Fruit fly (Drosophila melanogaster) whole organism, embryonic: ENCODE measurements around the gene SKIP.

Experiments
- CG10209 ChIP-seq: fragments of 200-800 bp; sonication (Bioruptor generic); optimal IDR thresholded peaks from 3 replicates; lab custom pipeline; 2017; ENCODE audit warnings: missing biosample characterization, mild to moderate bottlenecking, missing genetic modification characterization, missing genetic modification reagents
- CG10321 ChIP-seq: fragments of 200-800 bp; sonication (Bioruptor generic); IDR thresholded peaks from 2 replicates; pipeline ENCODE4 v1.3.6; 2022; ENCODE audit warnings: missing biosample characterization, missing genetic modification characterization
- CG11247 ChIP-seq: fragments of 200-800 bp; sonication (Bioruptor generic); IDR thresholded peaks from 2 replicates; pipeline ENCODE4 v1.3.6; 2022; ENCODE audit warnings: missing biosample characterization, missing genetic modification characterization
- CG11695 ChIP-seq: fragments of 200-800 bp; sonication (Bioruptor generic); IDR thresholded peaks from 3 replicates; pipeline ENCODE4 v1.3.6; 2022; ENCODE audit warnings: missing biosample characterization, missing genetic modification characterization
- CG12071 ChIP-seq: fragments of 200-800 bp; sonication (Bioruptor generic); optimal IDR thresholded peaks from 3 replicates; lab custom pipeline; 2018; ENCODE audit warnings: missing biosample characterization, mild to moderate bottlenecking, missing genetic modification characterization
- CG15073 ChIP-seq: fragments of 200-800 bp; sonication (Bioruptor generic); optimal IDR thresholded peaks from 2 replicates; lab custom pipeline; 2016; ENCODE audit warnings: missing biosample characterization, missing genetic modification characterization
- CG17186 ChIP-seq: fragments of 200-800 bp; sonication (Bioruptor generic); optimal IDR thresholded peaks from 3 replicates; lab custom pipeline; 2017; ENCODE audit warnings: missing biosample characterization, missing genetic modification reagents, missing genetic modification characterization
- CG17802 ChIP-seq: fragments of 200-800 bp; sonication (Bioruptor generic); optimal IDR thresholded peaks from 2 replicates; lab custom pipeline; 2018; ENCODE audit warnings: missing biosample characterization, mild to moderate bottlenecking, missing genetic modification characterization, moderate library complexity
- CG1832 ChIP-seq: fragments of 200-800 bp; sonication (Bioruptor generic); optimal IDR thresholded peaks from 2 replicates; lab custom pipeline; 2017; ENCODE audit warnings: missing biosample characterization, mild to moderate bottlenecking, missing genetic modification characterization, inconsistent platforms
- CG31365 ChIP-seq: fragments of 200-800 bp; sonication (Bioruptor generic); optimal IDR thresholded peaks from 2 replicates; lab custom pipeline; 2018; ENCODE audit warnings: missing biosample characterization, mild to moderate bottlenecking, missing genetic modification characterization
- CG3726 ChIP-seq: fragments of 200-800 bp; sonication (Bioruptor generic); IDR thresholded peaks from 3 replicates; pipeline ENCODE4, ENCODE4 v1.3.6; 2022; ENCODE audit warnings: missing biosample characterization, missing genetic modification characterization
- CG4360 ChIP-seq: fragments of 200-800 bp; sonication (Bioruptor generic); IDR thresholded peaks from 2 replicates; pipeline ENCODE4 v1.3.6; 2022; ENCODE audit warnings: missing biosample characterization, missing genetic modification characterization
- CG4424 ChIP-seq: fragments of 200-800 bp; sonication (Bioruptor generic); optimal IDR thresholded peaks from 3 replicates; lab custom pipeline; 2016; ENCODE audit warnings: missing biosample characterization, missing genetic modification characterization
- CG4617 ChIP-seq: fragments of 200-800 bp; sonication (Bioruptor generic); optimal IDR thresholded peaks from 3 replicates; lab custom pipeline; 2016; ENCODE audit warnings: missing biosample characterization, missing genetic modification characterization, borderline replicate concordance
- CG6854 ChIP-seq: fragments of 200-800 bp; sonication (Bioruptor generic); optimal IDR thresholded peaks from 3 replicates; lab custom pipeline; 2017; ENCODE audit warnings: missing biosample characterization, mild to moderate bottlenecking, missing genetic modification characterization
- CG7357 ChIP-seq: fragments of 200-800 bp; sonication (Bioruptor generic); IDR thresholded peaks from 3 replicates; pipeline ENCODE4 v1.3.6; 2022; ENCODE audit warnings: missing biosample characterization, missing genetic modification characterization
- CG8290 ChIP-seq, 3 experiments: fragments of 200-800 bp; sonication (Bioruptor generic); optimal IDR thresholded peaks; 2 replicates each; lab custom pipeline; 2016 to 2019; ENCODE audit warnings: missing biosample characterization in 3 of 3, missing genetic modification characterization in 3 of 3, mild to moderate bottlenecking in 2 of 3, moderate library complexity in 1 of 3
- Drgx ChIP-seq: fragments of 200-800 bp; sonication (Bioruptor generic); IDR thresholded peaks from 2 replicates; pipeline ENCODE4 v1.3.6; 2022; ENCODE audit warnings: missing biosample characterization, missing genetic modification characterization
- Fer2 ChIP-seq: fragments of 200-800 bp; sonication (Bioruptor generic); optimal IDR thresholded peaks from 2 replicates; lab custom pipeline; 2018; ENCODE audit warnings: missing biosample characterization, mild to moderate bottlenecking, missing genetic modification characterization, moderate library complexity
- Hr51 ChIP-seq, 2 experiments: fragments of 200-800 bp; sonication (Bioruptor generic); optimal IDR thresholded peaks; 2 replicates in 1 of 2; 3 replicates in 1 of 2; lab custom pipeline; 2016 to 2018; ENCODE audit warnings: missing biosample characterization in 2 of 2, missing genetic modification characterization in 2 of 2, mild to moderate bottlenecking in 1 of 2, moderate library complexity in 1 of 2
- Lhr ChIP-seq: fragments of 200-800 bp; sonication (Bioruptor generic); optimal IDR thresholded peaks from 3 replicates; lab custom pipeline; 2017; ENCODE audit warnings: mild to moderate bottlenecking, missing biosample characterization, missing genetic modification reagents, missing genetic modification characterization
- NC2α ChIP-seq: fragments of 200-800 bp; sonication (Bioruptor generic); optimal IDR thresholded peaks from 2 replicates; lab custom pipeline; 2016; ENCODE audit warnings: missing biosample characterization, missing genetic modification characterization
- Nf-YC ChIP-seq: fragments of 200-800 bp; optimal IDR thresholded peaks from 3 replicates; lab custom pipeline; 2019; ENCODE audit warnings: missing biosample characterization, mild to moderate bottlenecking, missing genetic modification characterization, moderate library complexity
- PHDP ChIP-seq: fragments of 200-800 bp; sonication (Bioruptor generic); optimal IDR thresholded peaks from 3 replicates; lab custom pipeline; 2018; ENCODE audit warnings: missing biosample characterization, mild to moderate bottlenecking, missing genetic modification characterization, moderate library complexity
- Sry-δ ChIP-seq: fragments of 200-800 bp; sonication (Bioruptor generic); optimal IDR thresholded peaks from 2 replicates; lab custom pipeline; 2016; ENCODE audit warnings: missing biosample characterization, missing genetic modification characterization
- abd-A ChIP-seq: fragments of 200-800 bp; sonication (Bioruptor generic); optimal IDR thresholded peaks from 3 replicates; lab custom pipeline; 2019; ENCODE audit warnings: missing biosample characterization, mild to moderate bottlenecking, missing genetic modification characterization, moderate library complexity
- amos ChIP-seq: fragments of 200-800 bp; sonication (Bioruptor generic); IDR thresholded peaks from 2 replicates; pipeline ENCODE4 v1.3.6; 2022; ENCODE audit warnings: missing biosample characterization, missing genetic modification characterization; ENCODE audit not compliant: partially characterized antibody
- bab2 ChIP-seq: fragments of 200-800 bp; sonication (Bioruptor generic); optimal IDR thresholded peaks from 2 replicates; lab custom pipeline; 2016; ENCODE audit warnings: missing biosample characterization, missing genetic modification characterization
- bsh ChIP-seq, 2 experiments: fragments of 200-800 bp; sonication (Bioruptor generic); optimal IDR thresholded peaks; 2 replicates each; lab custom pipeline; 2017 to 2018; ENCODE audit warnings: mild to moderate bottlenecking in 2 of 2, missing biosample characterization in 2 of 2, missing genetic modification characterization in 2 of 2, moderate library complexity in 1 of 2
- btn ChIP-seq: fragments of 200-800 bp; sonication (Bioruptor generic); optimal IDR thresholded peaks from 2 replicates; lab custom pipeline; 2016; ENCODE audit warnings: missing biosample characterization, missing genetic modification characterization
- cas ChIP-seq: fragments of 200-800 bp; sonication (Bioruptor generic); IDR thresholded peaks from 2 replicates; pipeline ENCODE4 v1.3.6; 2022; ENCODE audit warnings: missing biosample characterization, missing genetic modification characterization
- dati ChIP-seq: fragments of 200-800 bp; sonication (Bioruptor generic); IDR thresholded peaks from 2 replicates; pipeline ENCODE4 v1.3.6; 2022; ENCODE audit warnings: missing biosample characterization, missing genetic modification characterization
- dysf ChIP-seq: fragments of 200-800 bp; sonication (Bioruptor generic); IDR thresholded peaks from 3 replicates; pipeline ENCODE4 v1.3.6; 2022; ENCODE audit warnings: missing biosample characterization, missing genetic modification characterization
- fru ChIP-seq: fragments of >200 bp; optimal IDR thresholded peaks from 2 replicates; lab custom pipeline; 2017
- fu2 ChIP-seq: fragments of 200-800 bp; sonication (Bioruptor generic); optimal IDR thresholded peaks from 2 replicates; lab custom pipeline; 2016; ENCODE audit warnings: missing biosample characterization, missing genetic modification characterization
- knrl ChIP-seq: fragments of 200-800 bp; sonication (Bioruptor generic); IDR thresholded peaks from 3 replicates; pipeline ENCODE4 v1.3.6; 2022; ENCODE audit warnings: missing biosample characterization, missing genetic modification characterization; ENCODE audit not compliant: partially characterized antibody
- luna ChIP-seq: fragments of 200-800 bp; sonication (Bioruptor generic); optimal IDR thresholded peaks from 2 replicates; lab custom pipeline; 2016; ENCODE audit warnings: missing biosample characterization, missing genetic modification characterization
- nerfin-2 ChIP-seq: fragments of 200-800 bp; sonication (Bioruptor generic); IDR thresholded peaks from 2 replicates; pipeline ENCODE4 v1.3.6; 2022; ENCODE audit warnings: missing biosample characterization, missing genetic modification characterization; ENCODE audit not compliant: partially characterized antibody
- nom ChIP-seq: fragments of 200-800 bp; sonication (Bioruptor generic); optimal IDR thresholded peaks from 2 replicates; lab custom pipeline; 2017; ENCODE audit warnings: missing biosample characterization, missing genetic modification characterization, mild to moderate bottlenecking, moderate library complexity, missing genetic modification reagents
- p53 ChIP-seq: fragments of 200-800 bp; sonication (Bioruptor generic); optimal IDR thresholded peaks from 2 replicates; lab custom pipeline; 2016; ENCODE audit warnings: missing biosample characterization, missing genetic modification characterization
- prd ChIP-seq, 3 experiments: fragments of >200 bp in 2 of 3; fragments of 200-800 bp in 1 of 3; sonication (Bioruptor generic) in 1 of 3; optimal IDR thresholded peaks in 2 of 3; IDR thresholded peaks in 1 of 3; 2 replicates in 2 of 3; 3 replicates in 1 of 3; pipeline versions ENCODE4 v1.3.6 to Lab custom; 2017 to 2022; ENCODE audit warnings: missing biosample characterization in 1 of 3, missing genetic modification characterization in 1 of 3
- pros ChIP-seq: fragments of 200-800 bp; sonication (Bioruptor generic); optimal IDR thresholded peaks from 3 replicates; lab custom pipeline; 2019; ENCODE audit warnings: missing biosample characterization, mild to moderate bottlenecking, missing genetic modification characterization, moderate library complexity
- row ChIP-seq: fragments of 200-800 bp; sonication (Bioruptor generic); IDR thresholded peaks from 3 replicates; pipeline ENCODE4 v1.3.6; 2022; ENCODE audit warnings: missing biosample characterization, missing genetic modification characterization
- sc ChIP-seq, 3 experiments: fragments of >200 bp in 2 of 3; fragments of 200-800 bp in 1 of 3; sonication (Bioruptor generic) in 1 of 3; optimal IDR thresholded peaks; 2 replicates in 2 of 3; 3 replicates in 1 of 3; lab custom pipeline; 2017; ENCODE audit warnings: mild to moderate bottlenecking in 1 of 3, missing biosample characterization in 1 of 3, missing genetic modification characterization in 1 of 3, missing genetic modification reagents in 1 of 3
- schlank ChIP-seq: fragments of 200-800 bp; sonication (Bioruptor generic); optimal IDR thresholded peaks from 2 replicates; lab custom pipeline; 2018; ENCODE audit warnings: missing biosample characterization, mild to moderate bottlenecking, missing genetic modification characterization
- sr ChIP-seq: fragments of 200-800 bp; sonication (Bioruptor generic); IDR thresholded peaks from 3 replicates; pipeline ENCODE4 v1.3.6; 2022; ENCODE audit warnings: missing biosample characterization, missing genetic modification characterization
- stwl ChIP-seq: fragments of 200-800 bp; sonication (Bioruptor generic); optimal IDR thresholded peaks from 3 replicates; lab custom pipeline; 2018; ENCODE audit warnings: missing biosample characterization, mild to moderate bottlenecking, missing genetic modification characterization, moderate library complexity

Gene SKIP

dm6 chr3R:22139113-22139512, 5.5 kb downstream of the SKIP start (continued):
- TF ChIP-seq CG4617 (GFP tag; lab: Kevin White, UChicago): no peak
- TF ChIP-seq CG1832 (GFP tag; lab: Kevin White, UChicago): no peak
- peak; percentile 55; the same call in 1 of the 3 replicates for TF ChIP-seq CG7357 (GFP tag; lab: Robert Waterston, UW)
- no peak for TF ChIP-seq cas (GFP tag; lab: Robert Waterston, UW)
- no peak for TF ChIP-seq luna (GFP tag; lab: Kevin White, UChicago)
- peak; percentile 52; the same call in 1 of the 3 replicates for TF ChIP-seq CG11695 (GFP tag; lab: Robert Waterston, UW)
- TF ChIP-seq CG31365 (tag; lab: Kevin White, UChicago): no peak
- TF ChIP-seq Lhr (GFP tag; lab: Kevin White, UChicago): peak; percentile 26
- peak; percentile 84 for TF ChIP-seq CG4424 (GFP tag; lab: Kevin White, UChicago)
- peak; percentile 55; the same call in 1 of the 2 replicates for TF ChIP-seq CG11247 (GFP tag; lab: Robert Waterston, UW)
- TF ChIP-seq schlank (tag; lab: Kevin White, UChicago): no peak
- peak; percentile 64 for TF ChIP-seq bab2 (GFP tag; lab: Kevin White, UChicago)
- no peak for TF ChIP-seq fru (lab: Kevin White, UChicago)
- no peak for TF ChIP-seq CG17186 (GFP tag; lab: Kevin White, UChicago)
- peak; percentile 18 for TF ChIP-seq Sry-δ (GFP tag; lab: Kevin White, UChicago)
- TF ChIP-seq fu2 (GFP tag; lab: Kevin White, UChicago): no peak
- peak; percentile 78 for TF ChIP-seq CG12071 (GFP tag; lab: Kevin White, UChicago)
- TF ChIP-seq sr: no peak
- no peak for TF ChIP-seq Nf-YC (tag; lab: Kevin White, UChicago)
- TF ChIP-seq Fer2 (tag; lab: Kevin White, UChicago): no peak
- TF ChIP-seq nerfin-2 (GFP tag; lab: Robert Waterston, UW): no peak
- no peak for TF ChIP-seq abd-A
- TF ChIP-seq prd (optimal IDR thresholded peaks at IDR 0.05; lab: Kevin White, UChicago): no peak
- peak; percentile 89 for TF ChIP-seq prd (GFP tag; IDR thresholded peaks at IDR 0.05; lab: Robert Waterston, UW)
- peak; percentile 46 for TF ChIP-seq CG8290 (GFP tag; optimal IDR thresholded peaks at IDR 0.05; lab: Kevin White, UChicago)
- TF ChIP-seq CG8290 (tag; optimal IDR thresholded peaks at IDR 0.05; lab: Kevin White, UChicago): peak in 1 of 2 experiments; percentile 64
- TF ChIP-seq Hr51 (GFP tag; optimal IDR thresholded peaks at IDR 0.05; lab: Kevin White, UChicago): peak; percentile 6 to 47
- peak; percentile 83 for TF ChIP-seq CG15073 (GFP tag; lab: Kevin White, UChicago)

- TF ChIP-seq amos: no peak
- TF ChIP-seq bsh (GFP tag; optimal IDR thresholded peaks at IDR 0.05; lab: Kevin White, UChicago): peak in 1 of 2 experiments; percentile 87
- no peak for TF ChIP-seq PHDP
- no peak for TF ChIP-seq CG17802 (tag; lab: Kevin White, UChicago)
- TF ChIP-seq nom (GFP tag; lab: Kevin White, UChicago): peak; percentile 82
- no peak for TF ChIP-seq CG3726 (GFP tag; lab: Robert Waterston, UW)
- no peak for TF ChIP-seq CG6854 (GFP tag; lab: Kevin White, UChicago)
- TF ChIP-seq CG10321: no peak
- no peak for TF ChIP-seq p53 (GFP tag; lab: Kevin White, UChicago)
- no peak for TF ChIP-seq pros (GFP tag; lab: Kevin White, UChicago)
- no peak for TF ChIP-seq stwl (tag; lab: Kevin White, UChicago)
- no peak for TF ChIP-seq knrl (GFP tag; lab: Robert Waterston, UW)
- TF ChIP-seq CG4360 (GFP tag; lab: Robert Waterston, UW): peak; percentile 93
- no peak for TF ChIP-seq dysf (GFP tag; lab: Robert Waterston, UW)
- no peak for TF ChIP-seq NC2α
- TF ChIP-seq sc (optimal IDR thresholded peaks at IDR 0.05; lab: Kevin White, UChicago): no peak
- no peak for TF ChIP-seq sc (GFP tag; optimal IDR thresholded peaks at IDR 0.05; lab: Kevin White, UChicago)
- TF ChIP-seq row: no peak
- no peak for TF ChIP-seq sr
- TF ChIP-seq CG10209 (GFP tag; lab: Kevin White, UChicago): no peak
- 0 out of 2 replicates have a peak, but pooled peaks have one; percentile 16 for TF ChIP-seq Drgx (GFP tag; lab: Robert Waterston, UW)
- no peak for TF ChIP-seq dati (GFP tag; lab: Robert Waterston, UW)
- no peak for TF ChIP-seq btn (GFP tag; lab: Kevin White, UChicago)
These were observed 6.4 kb downstream of the SKIP start for dm6 chr3R:22139916-22140455.
